Worm (Caenorhabditis elegans) whole organism, L4 larva: ENCODE data around the gene hst-1.

ENCODE experiments used
- F10B5.3 ChIP-seq: sonication (generic microtip); optimal IDR thresholded peaks from 2 replicates; lab custom pipeline; 2016; ENCODE audit warnings: mild to moderate bottlenecking, missing genetic modification characterization, missing compliant biosample characterization
- F49E8.2 ChIP-seq: sonication (generic microtip); optimal IDR thresholded peaks from 2 replicates; lab custom pipeline; 2016; ENCODE audit warnings: missing compliant biosample characterization, mild to moderate bottlenecking, missing genetic modification characterization, borderline replicate concordance
- Y105C5A.15 ChIP-seq: fragments of 200-800 bp; sonication (Bioruptor generic); IDR thresholded peaks from 2 replicates; pipeline ENCODE4 v1.3.6; 2022; ENCODE audit warnings: missing genetic modification characterization, missing compliant biosample characterization
- Y75B8A.6 ChIP-seq: fragments of 200-800 bp; sonication (Bioruptor generic); IDR thresholded peaks from 2 replicates; pipeline ENCODE4 v1.3.6; 2022; ENCODE audit warnings: missing genetic modification reagents, missing genetic modification characterization, missing compliant biosample characterization
- aha-1 ChIP-seq: fragments of 150-350 bp; peaks from one replicate; lab custom pipeline; 2014; ENCODE audit warnings: missing biosample characterization, missing genetic modification characterization
- aly-2 ChIP-seq: sonication (generic microtip); optimal IDR thresholded peaks from 2 replicates; lab custom pipeline; 2018; ENCODE audit warnings: missing biosample characterization, missing genetic modification characterization
- attf-4 ChIP-seq: sonication (generic microtip); optimal IDR thresholded peaks from 3 replicates; lab custom pipeline; 2017; ENCODE audit warnings: missing biosample characterization, missing genetic modification characterization
- ceh-20 ChIP-seq: fragments of 200-800 bp; sonication (Bioruptor generic); IDR thresholded peaks from 2 replicates; pipeline ENCODE4 v1.3.6; 2022; ENCODE audit warnings: missing genetic modification reagents, missing genetic modification characterization, missing compliant biosample characterization
- ceh-28 ChIP-seq: fragments of 150-350 bp; optimal IDR thresholded peaks from 2 replicates; lab custom pipeline; 2014; ENCODE audit warnings: missing biosample characterization, missing genetic modification reagents, missing genetic modification characterization
- ceh-44 ChIP-seq: fragments of 200-800 bp; sonication (Bioruptor generic); IDR thresholded peaks from 2 replicates; pipeline ENCODE4 v1.3.6; 2022; ENCODE audit warnings: missing genetic modification reagents, missing genetic modification characterization, missing compliant biosample characterization
- ces-1 ChIP-seq: fragments of 150-350 bp; sonication (generic microtip); optimal IDR thresholded peaks from 4 replicates; lab custom pipeline; 2014; ENCODE audit warnings: missing biosample characterization, missing genetic modification reagents, missing genetic modification characterization
- ctbp-1 ChIP-seq: fragments of 200-800 bp; sonication (Bioruptor generic); IDR thresholded peaks from 2 replicates; pipeline ENCODE4 v1.3.6; 2022; ENCODE audit warnings: missing genetic modification reagents, missing genetic modification characterization, missing compliant biosample characterization
- dmd-8 ChIP-seq: fragments of 200-800 bp; sonication (Bioruptor generic); IDR thresholded peaks from 2 replicates; pipeline ENCODE4 v1.3.6; 2022; ENCODE audit warnings: missing genetic modification characterization, missing compliant biosample characterization
- dmd-9 ChIP-seq: fragments of 200-800 bp; sonication (Bioruptor generic); IDR thresholded peaks from 2 replicates; pipeline ENCODE4 v1.3.6; 2022; ENCODE audit warnings: missing genetic modification reagents, missing genetic modification characterization, missing compliant biosample characterization
- fkh-10 ChIP-seq: fragments of 150-350 bp; optimal IDR thresholded peaks from 2 replicates; lab custom pipeline; 2014; ENCODE audit warnings: missing biosample characterization, missing genetic modification reagents, missing genetic modification characterization
- gei-8 ChIP-seq: fragments of 200-800 bp; sonication (Bioruptor generic); optimal IDR thresholded peaks from 2 replicates; lab custom pipeline; 2018; ENCODE audit warnings: mild to moderate bottlenecking, missing genetic modification characterization, missing compliant biosample characterization
- hif-1 ChIP-seq, 2 experiments: sonication (generic microtip); optimal IDR thresholded peaks; 2 replicates each; lab custom pipeline; 2016 to 2017; ENCODE audit warnings: missing compliant biosample characterization in 2 of 2, missing genetic modification characterization in 2 of 2, missing genetic modification reagents in 2 of 2, missing genotype in 2 of 2, mild to moderate bottlenecking in 1 of 2
- hlh-30 ChIP-seq: sonication (generic microtip); optimal IDR thresholded peaks from 2 replicates; lab custom pipeline; 2017; ENCODE audit warnings: antibody characterized with exemption, mild to moderate bottlenecking, missing genetic modification characterization, missing compliant biosample characterization; ENCODE audit not compliant: insufficient read depth
- hmg-1.1 ChIP-seq: fragments of 200-800 bp; sonication (Bioruptor generic); IDR thresholded peaks from 2 replicates; pipeline ENCODE4 v1.3.6; 2022; ENCODE audit warnings: missing genetic modification reagents, missing genetic modification characterization, missing compliant biosample characterization
- jun-1 ChIP-seq: fragments of 150-350 bp; optimal IDR thresholded peaks from 2 replicates; lab custom pipeline; 2014; ENCODE audit warnings: missing biosample characterization, missing genetic modification reagents, missing genetic modification characterization
- lin-38 ChIP-seq: fragments of 200-800 bp; sonication (Bioruptor generic); IDR thresholded peaks from 2 replicates; pipeline ENCODE4 v1.3.6; 2022; ENCODE audit warnings: missing genetic modification reagents, missing genetic modification characterization, missing compliant biosample characterization
- lsy-2 ChIP-seq, 2 experiments: fragments of 150-350 bp in 1 of 2; sonication (generic microtip) in 1 of 2; optimal IDR thresholded peaks; 2 replicates each; lab custom pipeline; 2014 to 2017; ENCODE audit warnings: missing biosample characterization in 2 of 2, missing genetic modification characterization in 2 of 2
- nhr-10 ChIP-seq: fragments of 150-350 bp; optimal IDR thresholded peaks from 2 replicates; lab custom pipeline; 2014; ENCODE audit warnings: missing biosample characterization, missing genetic modification characterization
- nhr-102 ChIP-seq: sonication (generic microtip); optimal IDR thresholded peaks from 2 replicates; lab custom pipeline; 2016; ENCODE audit warnings: mild to moderate bottlenecking, missing genetic modification characterization, moderate library complexity, missing compliant biosample characterization
- nhr-11 ChIP-seq: fragments of 150-350 bp; optimal IDR thresholded peaks from 2 replicates; lab custom pipeline; 2014; ENCODE audit warnings: missing biosample characterization, missing genetic modification characterization
- nhr-25 ChIP-seq: sonication (generic microtip); optimal IDR thresholded peaks from 2 replicates; lab custom pipeline; 2017; ENCODE audit warnings: missing genetic modification characterization, mild to moderate bottlenecking, missing compliant biosample characterization, antibody characterized with exemption, moderate library complexity, borderline replicate concordance; ENCODE audit not compliant: insufficient read depth
- nhr-42 ChIP-seq: fragments of 200-800 bp; sonication (Bioruptor generic); IDR thresholded peaks from 2 replicates; pipeline ENCODE4 v1.3.6; 2022; ENCODE audit warnings: missing genetic modification characterization, missing compliant biosample characterization
- nhr-76 ChIP-seq: fragments of 150-350 bp; optimal IDR thresholded peaks from 2 replicates; lab custom pipeline; 2014; ENCODE audit warnings: missing biosample characterization, missing genetic modification characterization
- pha-4 ChIP-seq, 2 experiments: fragments of 150-350 bp in 1 of 2; fragments of 200-800 bp in 1 of 2; sonication (Bioruptor generic) in 1 of 2; IDR thresholded peaks in 1 of 2; optimal IDR thresholded peaks in 1 of 2; 2 replicates each; pipeline versions ENCODE4 v1.3.6 to Lab custom; 2014 to 2022; ENCODE audit warnings: missing genetic modification characterization in 2 of 2, missing genetic modification reagents in 2 of 2, missing biosample characterization in 1 of 2, missing compliant biosample characterization in 1 of 2
- php-3 ChIP-seq: fragments of 200-800 bp; sonication (Bioruptor generic); IDR thresholded peaks from 2 replicates; pipeline ENCODE4 v1.3.6; 2022; ENCODE audit warnings: missing genetic modification reagents, missing genetic modification characterization, missing compliant biosample characterization
- pqm-1 ChIP-seq: sonication (generic microtip); optimal IDR thresholded peaks from 2 replicates; lab custom pipeline; 2017; ENCODE audit warnings: missing biosample characterization, missing genetic modification characterization
- sdz-12 ChIP-seq: fragments of 200-800 bp; sonication (Bioruptor generic); optimal IDR thresholded peaks from 2 replicates; lab custom pipeline; 2018; ENCODE audit warnings: mild to moderate bottlenecking, missing genetic modification characterization, missing compliant biosample characterization
- set-16 ChIP-seq: fragments of 200-800 bp; sonication (Bioruptor generic); IDR thresholded peaks from 2 replicates; pipeline ENCODE4 v1.3.6; 2022; ENCODE audit warnings: missing genetic modification reagents, missing genetic modification characterization, missing compliant biosample characterization
- spr-3 ChIP-seq: fragments of 200-800 bp; sonication (Bioruptor generic); optimal IDR thresholded peaks from 2 replicates; lab custom pipeline; 2018; ENCODE audit warnings: mild to moderate bottlenecking, missing genetic modification characterization, missing compliant biosample characterization
- tra-1 ChIP-seq: fragments of 200-800 bp; sonication (Bioruptor generic); IDR thresholded peaks from 2 replicates; pipeline ENCODE4 v1.3.6; 2022; ENCODE audit warnings: missing genetic modification reagents, missing genetic modification characterization, missing compliant biosample characterization
- zfp-2 ChIP-seq: sonication (generic microtip); optimal IDR thresholded peaks from 2 replicates; lab custom pipeline; 2016; ENCODE audit warnings: mild to moderate bottlenecking, missing genetic modification characterization, missing compliant biosample characterization

The hst-1 gene

DNA sequence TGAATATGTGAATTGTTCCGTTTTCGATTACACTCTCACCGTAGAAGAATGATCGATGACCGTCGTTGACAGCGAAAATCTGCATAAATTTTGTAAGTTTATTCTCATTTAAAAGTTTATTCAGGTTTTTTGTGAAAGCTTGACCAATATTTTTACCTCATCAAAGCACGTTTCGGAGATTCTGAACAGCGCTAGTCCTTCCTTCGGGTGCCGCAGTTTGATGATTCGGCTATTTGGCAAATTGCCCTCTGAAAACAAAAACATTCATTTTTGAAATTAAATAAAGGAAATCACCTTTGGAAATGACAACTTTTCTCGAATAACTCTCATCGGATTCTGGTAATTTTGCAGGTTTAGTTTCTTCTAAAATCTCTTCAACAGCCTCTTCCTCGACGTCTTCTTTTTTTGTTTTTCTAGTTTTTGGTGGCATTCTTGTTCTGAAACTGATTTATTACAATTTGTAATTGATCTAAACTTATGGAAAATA is 49.7 kb upstream of the hst-1 start, which contains the start of gene F21D5.6 (continued):
- TF ChIP-seq hmg-1.1 (GFP tag; lab: Robert Waterston, UW) (no peak), aha-1 (peak; percentile 65), ces-1 (GFP tag; lab: Kevin White, UChicago) (no peak), nhr-11 (no peak)

DNA sequence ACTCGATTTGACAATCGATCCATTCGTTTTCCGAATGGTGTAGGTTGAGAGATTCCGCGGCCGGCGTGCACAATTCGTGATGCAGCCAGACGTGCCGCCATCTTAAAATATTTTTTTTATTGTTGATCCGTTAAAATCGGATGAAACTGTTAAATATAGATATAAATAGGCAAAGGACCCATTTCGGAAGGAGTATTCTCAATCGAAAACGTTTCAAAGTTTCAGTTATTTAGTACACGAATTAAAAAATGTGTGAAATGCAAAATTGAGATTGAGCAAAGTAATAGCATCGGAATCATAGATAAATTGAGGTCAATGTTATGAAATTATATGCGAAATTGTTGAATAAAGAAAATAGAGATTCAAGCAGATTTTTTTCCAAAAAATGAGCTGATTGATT is 48.6 kb upstream of the hst-1 start, which contains the start of gene mrps-33:
TSS of gene mrps-33 (minus strand) at position 101 of the 400 bp plus-strand sequence.
- TF ChIP-seq gei-8 (GFP tag; lab: Kevin White, UChicago) (no peak), zfp-2 (tag; lab: Kevin White, UChicago) (no peak), sdz-12 (GFP tag; lab: Kevin White, UChicago) (no peak), lin-38 (GFP tag; lab: Robert Waterston, UW) (no peak), ctbp-1 (GFP tag; lab: Robert Waterston, UW) (no peak), ceh-44 (GFP tag; lab: Robert Waterston, UW) (no peak), dmd-9 (no peak), pha-4 (GFP tag; IDR thresholded peaks at IDR 0.05; lab: Robert Waterston, UW) (no peak), pha-4 (tag; optimal IDR thresholded peaks at IDR 0.05; lab: Kevin White, UChicago) (no peak), attf-4 (tag; lab: Kevin White, UChicago) (no peak), jun-1 (tag; lab: Kevin White, UChicago) (no peak), hif-1 (tag; optimal IDR thresholded peaks at IDR 0.05; lab: Kevin White, UChicago) (no peak), aly-2 (tag; lab: Kevin White, UChicago) (no peak), tra-1 (GFP tag; lab: Robert Waterston, UW) (no peak), Y75B8A.6 (no peak), php-3 (GFP tag; lab: Robert Waterston, UW) (no peak), nhr-10 (tag; lab: Kevin White, UChicago) (no peak), nhr-42 (no peak)
- TF ChIP-seq, all 104 proteins: peak for 0

DNA sequence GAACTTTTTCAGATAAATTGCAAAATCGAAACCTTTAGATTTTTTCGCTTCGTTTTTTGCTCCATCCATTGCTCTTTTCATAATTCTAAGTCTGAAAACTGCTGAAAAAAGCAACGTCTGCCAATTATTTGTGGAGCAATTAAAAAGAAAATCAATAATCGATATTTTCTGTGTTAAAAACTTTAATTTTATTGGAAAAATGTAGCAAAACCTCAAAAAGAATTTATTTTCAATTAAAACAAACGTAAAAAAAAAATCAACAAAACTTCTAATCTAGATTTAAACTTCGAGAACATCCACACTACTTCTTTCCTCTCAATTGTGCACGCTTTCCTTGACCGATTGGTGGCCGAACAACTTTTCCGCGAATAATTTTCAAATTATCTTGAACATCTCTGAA is 48.0 kb upstream of the hst-1 start, which contains the start of gene F21D5.5:
TSS of gene F21D5.5 (minus strand) at position 101 of the 400 bp plus-strand sequence.
- TF ChIP-seq spr-3 (no peak), ceh-28 (tag; lab: Kevin White, UChicago) (peak; percentile 24)

DNA sequence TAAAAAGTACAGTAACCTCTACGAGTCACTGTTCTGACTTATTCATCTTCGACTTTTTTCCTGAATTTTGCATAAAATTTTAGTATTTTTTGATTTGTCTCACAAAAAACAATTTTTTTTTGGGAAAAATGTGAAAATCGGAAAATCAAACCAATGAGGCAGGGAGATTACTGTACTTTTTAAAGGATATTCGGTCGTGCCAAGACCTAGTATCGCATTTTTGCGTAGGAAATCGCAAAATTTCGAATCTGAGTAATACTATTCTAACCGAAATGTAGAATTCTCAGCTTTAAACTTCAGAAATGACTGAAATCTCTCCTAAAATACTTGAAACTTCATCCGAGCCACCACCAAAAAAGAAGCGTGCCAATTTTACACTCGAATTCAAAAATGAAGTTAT is 46.5 kb upstream of the hst-1 start, which contains the start of gene F21D5.4:
TSS of gene F21D5.4 (plus strand) at position 301 of the 400 bp plus-strand sequence.
- TF ChIP-seq pqm-1 (tag; lab: Kevin White, UChicago) (no peak), nhr-76 (no peak), set-16 (GFP tag; lab: Robert Waterston, UW) (no peak), ceh-20 (no peak), F49E8.2 (tag; lab: Kevin White, UChicago) (no peak), fkh-10 (GFP tag; lab: Kevin White, UChicago) (no peak), Y105C5A.15 (GFP tag; lab: Robert Waterston, UW) (no peak), attf-4 (tag; lab: Kevin White, UChicago) (no peak), nhr-25 (tag; lab: Kevin White, UChicago) (no peak), lsy-2 (tag; optimal IDR thresholded peaks at IDR 0.05; lab: Kevin White, UChicago) (no peak), nhr-102 (tag; lab: Kevin White, UChicago) (no peak), F10B5.3 (tag; lab: Kevin White, UChicago) (no peak), hlh-30 (tag; lab: Kevin White, UChicago) (no peak), dmd-8 (GFP tag; lab: Robert Waterston, UW) (no peak)
